Fruit fly (Drosophila melanogaster) whole organism, embryonic: ENCODE data around the gene akirin.
A peak's percentile ranks its signal among the peaks of the same experiment; 100 is the strongest.

Experiments
- Abd-B ChIP-seq: fragments of 200-800 bp; sonication (Bioruptor generic); optimal IDR thresholded peaks from 2 replicates; lab custom pipeline; 2018; ENCODE audit warnings: missing biosample characterization, mild to moderate bottlenecking, missing genetic modification characterization, moderate library complexity
- Atf6 ChIP-seq: fragments of 200-800 bp; sonication (Bioruptor generic); IDR thresholded peaks from 2 replicates; pipeline ENCODE4 v1.3.6; 2022; ENCODE audit warnings: missing biosample characterization, missing genetic modification characterization
- CG10565 ChIP-seq: fragments of 200-800 bp; sonication (Bioruptor generic); optimal IDR thresholded peaks from 3 replicates; lab custom pipeline; 2016; ENCODE audit warnings: missing biosample characterization, mild to moderate bottlenecking, missing genetic modification characterization
- CG11696 ChIP-seq: fragments of 200-800 bp; sonication (Bioruptor generic); IDR thresholded peaks from 2 replicates; pipeline ENCODE4 v1.3.6; 2022; ENCODE audit warnings: missing biosample characterization, missing genetic modification characterization
- CG12104 ChIP-seq: fragments of 200-800 bp; sonication (Bioruptor generic); optimal IDR thresholded peaks from 3 replicates; lab custom pipeline; 2016; ENCODE audit warnings: missing biosample characterization, missing genetic modification characterization
- CG12942 ChIP-seq: fragments of 200-800 bp; sonication (Bioruptor generic); optimal IDR thresholded peaks from 3 replicates; lab custom pipeline; 2016; ENCODE audit warnings: missing biosample characterization, missing genetic modification characterization
- CG13624 ChIP-seq: fragments of 200-800 bp; sonication (Bioruptor generic); optimal IDR thresholded peaks from 2 replicates; lab custom pipeline; 2016; ENCODE audit warnings: missing biosample characterization, missing genetic modification characterization
- CG13894 ChIP-seq: fragments of 200-800 bp; sonication (Bioruptor generic); optimal IDR thresholded peaks from 3 replicates; lab custom pipeline; 2018; ENCODE audit warnings: missing biosample characterization, mild to moderate bottlenecking, missing genetic modification characterization, moderate library complexity
- CG15514 ChIP-seq: fragments of 200-800 bp; sonication (Bioruptor generic); optimal IDR thresholded peaks from 3 replicates; lab custom pipeline; 2017; ENCODE audit warnings: missing biosample characterization, missing genetic modification characterization, mild to moderate bottlenecking, moderate library complexity, missing genetic modification reagents
- CG17328 ChIP-seq: fragments of 200-800 bp; sonication (Bioruptor generic); IDR thresholded peaks from 2 replicates; pipeline ENCODE4 v1.3.6; 2022; ENCODE audit warnings: missing biosample characterization, missing genetic modification characterization
- CG17568 ChIP-seq: fragments of 200-800 bp; sonication (Bioruptor generic); optimal IDR thresholded peaks from 2 replicates; lab custom pipeline; 2018; ENCODE audit warnings: missing biosample characterization, mild to moderate bottlenecking, missing genetic modification characterization, moderate library complexity
- CG17612 ChIP-seq: fragments of 200-800 bp; sonication (Bioruptor generic); IDR thresholded peaks from 2 replicates; pipeline ENCODE4 v1.3.6; 2022; ENCODE audit warnings: missing biosample characterization, missing genetic modification characterization
- CG18476 ChIP-seq: fragments of 200-800 bp; sonication (Bioruptor generic); optimal IDR thresholded peaks from 2 replicates; lab custom pipeline; 2016; ENCODE audit warnings: missing biosample characterization, mild to moderate bottlenecking, missing genetic modification characterization
- CG2120 ChIP-seq: fragments of 200-800 bp; sonication (Bioruptor generic); optimal IDR thresholded peaks from 3 replicates; lab custom pipeline; 2016; ENCODE audit warnings: missing biosample characterization, missing genetic modification characterization
- CG33213 ChIP-seq: fragments of 200-800 bp; sonication (Bioruptor generic); optimal IDR thresholded peaks from 3 replicates; lab custom pipeline; 2016; ENCODE audit warnings: missing biosample characterization, missing genetic modification characterization
- CG4282 ChIP-seq: fragments of 200-800 bp; sonication (Bioruptor generic); optimal IDR thresholded peaks from 2 replicates; lab custom pipeline; 2016; ENCODE audit warnings: missing biosample characterization, missing genetic modification characterization
- CG4820 ChIP-seq: fragments of 200-800 bp; sonication (Bioruptor generic); optimal IDR thresholded peaks from 3 replicates; lab custom pipeline; 2016; ENCODE audit warnings: missing biosample characterization, missing genetic modification characterization
- CG5180 ChIP-seq: fragments of 200-800 bp; sonication (Bioruptor generic); optimal IDR thresholded peaks from 3 replicates; lab custom pipeline; 2017; ENCODE audit warnings: missing biosample characterization, missing genetic modification characterization, mild to moderate bottlenecking, moderate library complexity, missing genetic modification reagents
- CG6689 ChIP-seq: fragments of 200-800 bp; sonication (Bioruptor generic); IDR thresholded peaks from 2 replicates; pipeline ENCODE4 v1.3.6; 2022; ENCODE audit warnings: missing biosample characterization, missing genetic modification characterization
- CG7786 ChIP-seq: fragments of 200-800 bp; sonication (Bioruptor generic); optimal IDR thresholded peaks from 2 replicates; lab custom pipeline; 2016; ENCODE audit warnings: missing biosample characterization, missing genetic modification characterization
- CG8359 ChIP-seq: fragments of 200-800 bp; sonication (Bioruptor generic); optimal IDR thresholded peaks from 2 replicates; lab custom pipeline; 2017; ENCODE audit warnings: missing biosample characterization, mild to moderate bottlenecking, missing genetic modification characterization, borderline replicate concordance
- CG8478 ChIP-seq: fragments of >200 bp; optimal IDR thresholded peaks from 2 replicates; lab custom pipeline; 2018
- CG9215 ChIP-seq: fragments of 200-800 bp; sonication (Bioruptor generic); IDR thresholded peaks from 2 replicates; pipeline ENCODE4 v1.3.6; 2022; ENCODE audit warnings: missing biosample characterization, missing genetic modification characterization
- CG9817 ChIP-seq: fragments of 200-800 bp; sonication (Bioruptor generic); optimal IDR thresholded peaks from 2 replicates; lab custom pipeline; 2018; ENCODE audit warnings: missing biosample characterization, mild to moderate bottlenecking, missing genetic modification characterization, moderate library complexity
- CG9932 ChIP-seq: fragments of 200-800 bp; sonication (Bioruptor generic); IDR thresholded peaks from 2 replicates; pipeline ENCODE4 v1.3.6; 2022; ENCODE audit warnings: missing biosample characterization, missing genetic modification characterization
- CTCF ChIP-seq: fragments of 200-800 bp; sonication (Bioruptor generic); optimal IDR thresholded peaks from 2 replicates; lab custom pipeline; 2017; ENCODE audit warnings: missing biosample characterization, mild to moderate bottlenecking, missing genetic modification characterization, moderate library complexity
- D19B ChIP-seq: fragments of 200-800 bp; sonication (Bioruptor generic); optimal IDR thresholded peaks from 2 replicates; lab custom pipeline; 2017; ENCODE audit warnings: missing biosample characterization, mild to moderate bottlenecking, missing genetic modification characterization
- Ets97D ChIP-seq: fragments of 200-800 bp; sonication (Bioruptor generic); optimal IDR thresholded peaks from 3 replicates; lab custom pipeline; 2016; ENCODE audit warnings: missing biosample characterization, missing genetic modification characterization
- Kr ChIP-seq: fragments of 200-800 bp; sonication (Bioruptor generic); optimal IDR thresholded peaks from 2 replicates; lab custom pipeline; 2017; ENCODE audit warnings: missing biosample characterization, mild to moderate bottlenecking, missing genetic modification characterization
- NC2β ChIP-seq: fragments of 200-800 bp; sonication (Bioruptor generic); optimal IDR thresholded peaks from 2 replicates; lab custom pipeline; 2016; ENCODE audit warnings: missing biosample characterization, missing genetic modification characterization
- Nf-YA ChIP-seq: fragments of 200-800 bp; sonication (Bioruptor generic); IDR thresholded peaks from 2 replicates; pipeline ENCODE4 v1.3.6; 2022; ENCODE audit warnings: missing biosample characterization, missing genetic modification characterization
- aop ChIP-seq: fragments of 200-800 bp; sonication (Bioruptor generic); IDR thresholded peaks from 2 replicates; pipeline ENCODE4 v1.3.6; 2022; ENCODE audit warnings: missing biosample characterization, missing genetic modification characterization
- ash1 ChIP-seq: fragments of 200-800 bp; sonication (Bioruptor generic); optimal IDR thresholded peaks from 2 replicates; lab custom pipeline; 2018; ENCODE audit warnings: missing biosample characterization, mild to moderate bottlenecking, missing genetic modification characterization
- ato ChIP-seq: fragments of 200-800 bp; sonication (Bioruptor generic); IDR thresholded peaks from 2 replicates; pipeline ENCODE4 v1.3.6; 2022; ENCODE audit warnings: missing biosample characterization, missing genetic modification characterization; ENCODE audit not compliant: partially characterized antibody
- az2 ChIP-seq: fragments of 200-800 bp; sonication (Bioruptor generic); optimal IDR thresholded peaks from 3 replicates; lab custom pipeline; 2016; ENCODE audit warnings: missing biosample characterization, missing genetic modification characterization
- bigmax ChIP-seq: fragments of 200-800 bp; sonication (Bioruptor generic); optimal IDR thresholded peaks from 2 replicates; lab custom pipeline; 2018; ENCODE audit warnings: missing biosample characterization, mild to moderate bottlenecking, missing genetic modification characterization
- bsh ChIP-seq, 2 experiments: fragments of 200-800 bp; sonication (Bioruptor generic); optimal IDR thresholded peaks; 2 replicates each; lab custom pipeline; 2017 to 2018; ENCODE audit warnings: mild to moderate bottlenecking in 2 of 2, missing biosample characterization in 2 of 2, missing genetic modification characterization in 2 of 2, moderate library complexity in 1 of 2
- dan ChIP-seq: fragments of 200-800 bp; sonication (Bioruptor generic); IDR thresholded peaks from 2 replicates; pipeline ENCODE4 v1.3.6; 2022; ENCODE audit warnings: missing biosample characterization, missing genetic modification characterization
- ftz-f1 ChIP-seq: fragments of 200-800 bp; sonication (Bioruptor generic); optimal IDR thresholded peaks from 2 replicates; lab custom pipeline; 2016; ENCODE audit warnings: missing biosample characterization, missing genetic modification characterization
- gfzf ChIP-seq: fragments of 200-800 bp; sonication (Bioruptor generic); optimal IDR thresholded peaks from 2 replicates; lab custom pipeline; 2016; ENCODE audit warnings: missing biosample characterization, mild to moderate bottlenecking, missing genetic modification characterization, moderate library complexity
- grn ChIP-seq: fragments of 200-800 bp; sonication (Bioruptor generic); optimal IDR thresholded peaks from 3 replicates; lab custom pipeline; 2017; ENCODE audit warnings: missing biosample characterization, missing genetic modification characterization
- her ChIP-seq: fragments of 200-800 bp; sonication (Bioruptor generic); optimal IDR thresholded peaks from 2 replicates; lab custom pipeline; 2016; ENCODE audit warnings: missing biosample characterization, missing genetic modification characterization
- insv ChIP-seq, 2 experiments: fragments of 200-800 bp; sonication (Bioruptor generic); optimal IDR thresholded peaks; 3 replicates each; lab custom pipeline; 2016 to 2018; ENCODE audit warnings: missing biosample characterization in 2 of 2, missing genetic modification characterization in 2 of 2
- lola ChIP-seq, 3 experiments: fragments of >200 bp in 2 of 3; fragments of 200-800 bp in 1 of 3; sonication (Bioruptor generic) in 1 of 3; optimal IDR thresholded peaks; 2 replicates each; lab custom pipeline; 2017 to 2019; ENCODE audit warnings: missing biosample characterization in 3 of 3, missing genetic modification characterization in 3 of 3, mild to moderate bottlenecking in 1 of 3, moderate library complexity in 1 of 3
- onecut ChIP-seq: fragments of 200-800 bp; sonication (Bioruptor generic); IDR thresholded peaks from 2 replicates; pipeline ENCODE4 v1.3.6; 2022; ENCODE audit warnings: missing biosample characterization, missing genetic modification characterization
- pnt ChIP-seq: fragments of 200-800 bp; sonication (Bioruptor generic); optimal IDR thresholded peaks from 3 replicates; lab custom pipeline; 2016; ENCODE audit warnings: missing biosample characterization, missing genetic modification characterization
- salm ChIP-seq: fragments of 200-800 bp; sonication (Bioruptor generic); optimal IDR thresholded peaks from 2 replicates; lab custom pipeline; 2018; ENCODE audit warnings: missing biosample characterization, mild to moderate bottlenecking, missing genetic modification characterization
- so ChIP-seq: fragments of 200-800 bp; sonication (Bioruptor generic); IDR thresholded peaks from 3 replicates; pipeline ENCODE4 v1.3.6; 2022; ENCODE audit warnings: missing biosample characterization, missing genetic modification characterization
- wor ChIP-seq: fragments of 200-800 bp; sonication (Bioruptor generic); IDR thresholded peaks from 2 replicates; pipeline ENCODE4 v1.3.6; 2022; ENCODE audit warnings: missing biosample characterization, missing genetic modification characterization
- z ChIP-seq: fragments of 200-800 bp; sonication (Bioruptor generic); IDR thresholded peaks from 3 replicates; pipeline ENCODE4 v1.3.6; 2022; ENCODE audit warnings: missing biosample characterization, missing genetic modification characterization

The akirin gene

dm6 chr3L:7367798-7368678, 1.6 kb upstream of the akirin start (continued):
- TF ChIP-seq CG2120 (GFP tag; lab: Kevin White, UChicago) (peak; percentile 59), dan (no peak), CG10565 (GFP tag; lab: Kevin White, UChicago) (no peak), CG13624 (GFP tag; lab: Kevin White, UChicago) (no peak), grn (GFP tag; lab: Kevin White, UChicago) (peak; percentile 50), ash1 (no peak), z (GFP tag; lab: Robert Waterston, UW) (no peak), az2 (GFP tag; lab: Kevin White, UChicago) (peak; percentile 1), CG9817 (tag; lab: Kevin White, UChicago) (no peak), wor (GFP tag; lab: Robert Waterston, UW) (no peak), Nf-YA (no peak), CG17328 (GFP tag; lab: Robert Waterston, UW) (peak; percentile 33; the same call in 1 of the 2 replicates), CTCF (GFP tag; lab: Kevin White, UChicago) (peak; percentile 39), CG6689 (GFP tag; lab: Robert Waterston, UW) (peak; percentile 45; the same call in 1 of the 2 replicates), CG4282 (GFP tag; lab: Kevin White, UChicago) (no peak), CG4820 (no peak), Kr (GFP tag; lab: Kevin White, UChicago) (no peak), NC2β (GFP tag; lab: Kevin White, UChicago) (no peak), bigmax (GFP tag; lab: Kevin White, UChicago) (no peak), CG33213 (GFP tag; lab: Kevin White, UChicago) (no peak), so (peak; percentile 61; the same call in 1 of the 3 replicates), Abd-B (GFP tag; lab: Kevin White, UChicago) (no peak), Atf6 (peak; percentile 50; the same call in 1 of the 2 replicates), CG12942 (GFP tag; lab: Kevin White, UChicago) (peak; percentile 26), her (GFP tag; lab: Kevin White, UChicago) (no peak), onecut (0 out of 2 replicates have a peak, but pooled peaks have one; percentile 25), bsh (GFP tag; optimal IDR thresholded peaks at IDR 0.05; lab: Kevin White, UChicago) (peak in 1 of 2 experiments; percentile 37), CG17568 (GFP tag; lab: Kevin White, UChicago) (no peak), CG8359 (GFP tag; lab: Kevin White, UChicago) (peak; percentile 12), CG12104 (GFP tag; lab: Kevin White, UChicago) (no peak), pnt (GFP tag; lab: Kevin White, UChicago) (no peak), ftz-f1 (GFP tag; lab: Kevin White, UChicago) (no peak), salm (tag; lab: Kevin White, UChicago) (no peak), CG9932 (GFP tag; lab: Robert Waterston, UW) (no peak), CG15514 (GFP tag; lab: Kevin White, UChicago) (peak; percentile 34), lola (GFP tag; optimal IDR thresholded peaks at IDR 0.05; lab: Kevin White, UChicago) (no peak), CG9215 (no peak), Ets97D (peak; percentile 1), CG7786 (GFP tag; lab: Kevin White, UChicago) (no peak), CG17612 (GFP tag; lab: Robert Waterston, UW) (no peak), CG5180 (no peak), CG18476 (no peak), CG13894 (tag; lab: Kevin White, UChicago) (no peak), insv (GFP tag; optimal IDR thresholded peaks at IDR 0.05; lab: Kevin White, UChicago) (peak; percentile 11 to 92), CG11696 (GFP tag; lab: Robert Waterston, UW) (no peak), CG8478 (lab: Kevin White, UChicago) (no peak), D19B (GFP tag; lab: Kevin White, UChicago) (no peak), gfzf (no peak), aop (GFP tag; lab: Robert Waterston, UW) (no peak), ato (GFP tag; lab: Robert Waterston, UW) (0 out of 2 replicates have a peak, but pooled peaks have one; percentile 32)
